Worm (Caenorhabditis elegans): ENCODE data around the gene rgs-5.

rgs-5 gene

ce11 chrIII:5737708-5738107, 39.4 kb downstream of the rgs-5 start, which contains the start of gene B0244.6 (continued):
- TF ChIP-seq snpc-1.1 (tag; optimal IDR thresholded peaks at IDR 0.05; ENCODE audit: insufficient read depth) (no peak), ztf-25 (GFP tag; IDR thresholded peaks at IDR 0.05) (no peak), T07F8.4 (tag; optimal IDR thresholded peaks at IDR 0.05) (no peak), ZK185.1 (tag; optimal IDR thresholded peaks at IDR 0.05; ENCODE audit: poor library complexity, severe bottlenecking) (no peak), ets-4 (GFP tag; optimal IDR thresholded peaks at IDR 0.05) (no peak), ztf-18 (tag; optimal IDR thresholded peaks at IDR 0.05) (no peak)

DNA sequence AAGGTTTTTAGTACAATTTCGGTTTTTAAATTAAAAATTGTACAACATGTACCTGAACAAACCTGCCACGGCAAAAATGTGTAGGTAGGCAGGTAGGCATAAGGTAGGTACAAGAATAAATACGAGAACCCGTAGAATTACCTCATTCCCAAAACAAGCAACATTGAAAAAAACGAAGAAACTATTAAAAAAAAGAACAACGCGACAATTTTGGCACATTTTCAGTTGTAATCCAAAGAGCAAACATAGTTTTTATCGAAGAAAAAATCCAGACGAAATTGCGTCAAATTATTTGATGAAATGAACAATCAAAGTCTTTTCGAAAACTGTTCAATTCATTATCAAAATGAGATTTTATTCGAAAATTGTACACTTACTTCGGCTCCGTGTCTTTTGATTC, 42.3 kb downstream of the rgs-5 start, which contains the start of gene B0244.16:
B0244.16 (plus strand) TSS at position 301 of the 400 bp plus-strand sequence.
- TF ChIP-seq hmg-1.2 (GFP tag; IDR thresholded peaks at IDR 0.05), result no peak
- no peak for TF ChIP-seq F37B4.10 (GFP tag; IDR thresholded peaks at IDR 0.05)
- TF ChIP-seq K12H6.12 (tag; optimal IDR thresholded peaks at IDR 0.05), result no peak
- no peak for TF ChIP-seq lin-54 (GFP tag; optimal IDR thresholded peaks at IDR 0.05)
- no peak for TF ChIP-seq mes-4 (tag; optimal IDR thresholded peaks at IDR 0.05)
- no peak for TF ChIP-seq aptf-3 (GFP tag; IDR thresholded peaks at IDR 0.05)
- no peak for TF ChIP-seq tlf-1 (GFP tag; optimal IDR thresholded peaks at IDR 0.05)

ce11 chrIII:5743084-5743483, 44.7 kb downstream of the rgs-5 start, which contains the start of gene B0244.15:
TSS of gene B0244.15 (plus strand) at chrIII:5743384.
- TF ChIP-seq ets-4 (GFP tag; optimal IDR thresholded peaks at IDR 0.05) (no peak), pha-4 (tag; optimal IDR thresholded peaks at IDR 0.05) (no peak), F37B4.10 (GFP tag; IDR thresholded peaks at IDR 0.05) (no peak), tbx-9 (tag; optimal IDR thresholded peaks at IDR 0.05; ENCODE audit: borderline replicate concordance) (no peak)

ce11 chrIII:5744579-5744978, 46.2 kb downstream of the rgs-5 start, which contains the start of gene B0244.5:
TSS of gene B0244.5 (plus strand) at chrIII:5744879.
- TF ChIP-seq hlh-12 (tag; optimal IDR thresholded peaks at IDR 0.05) (no peak), nfyb-1 (GFP tag; IDR thresholded peaks at IDR 0.05) (no peak), rpc-1 (optimal IDR thresholded peaks at IDR 0.05) (no peak), rpc-1 (tag; optimal IDR thresholded peaks at IDR 0.05) (no peak), attf-3 (GFP tag; conservative IDR thresholded peaks at IDR 0.05) (no peak), dpff-1 (tag; optimal IDR thresholded peaks at IDR 0.05) (no peak), gei-17 (GFP tag; optimal IDR thresholded peaks at IDR 0.05) (no peak), ets-4 (GFP tag; optimal IDR thresholded peaks at IDR 0.05) (no peak), somi-1 (GFP tag; optimal IDR thresholded peaks at IDR 0.05) (no peak)

DNA sequence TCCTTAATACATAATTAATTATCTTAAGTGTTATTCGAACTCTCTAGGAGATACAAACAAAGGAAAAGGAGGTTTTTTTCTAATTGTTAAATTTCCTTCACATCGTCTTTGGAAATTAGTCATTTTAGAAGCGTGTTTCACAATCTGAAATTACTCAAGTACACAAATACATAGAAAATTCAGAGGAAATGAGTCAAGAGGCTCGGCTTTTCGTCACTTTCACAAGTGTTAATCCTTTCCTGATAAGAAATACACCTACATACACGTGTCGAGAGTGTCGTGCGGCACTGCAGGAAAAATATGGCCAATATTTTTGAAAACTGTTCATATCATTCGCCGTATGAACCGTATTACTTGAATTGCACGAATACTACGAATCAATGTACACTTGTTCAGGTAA, 48.8 kb downstream of the rgs-5 start, which contains the start of gene B0244.4:
B0244.4 (plus strand) TSS at position 301 of the 400 bp plus-strand sequence.
- no peak for TF ChIP-seq unc-62 (GFP tag; optimal IDR thresholded peaks at IDR 0.05)
- TF ChIP-seq aptf-3 (GFP tag; IDR thresholded peaks at IDR 0.05), result no peak
- TF ChIP-seq F10E7.11 (tag; optimal IDR thresholded peaks at IDR 0.05), result no peak
- no peak for TF ChIP-seq attf-6 (GFP tag; IDR thresholded peaks at IDR 0.05)
- no peak for TF ChIP-seq ztf-22 (GFP tag; optimal IDR thresholded peaks at IDR 0.05)
- TF ChIP-seq gei-17 (GFP tag; optimal IDR thresholded peaks at IDR 0.05), result no peak
- no peak for TF ChIP-seq Y53F4B.3 (GFP tag; IDR thresholded peaks at IDR 0.05)
- TF ChIP-seq ceh-100 (GFP tag; IDR thresholded peaks at IDR 0.05), result no peak
- no peak for TF ChIP-seq B0336.3 (GFP tag; IDR thresholded peaks at IDR 0.05)
- TF ChIP-seq egl-44 (GFP tag; IDR thresholded peaks at IDR 0.05), result no peak
- no peak for TF ChIP-seq let-607 (tag; optimal IDR thresholded peaks at IDR 0.05)
- no peak for TF ChIP-seq die-1 (tag; optimal IDR thresholded peaks at IDR 0.05)
- no peak for TF ChIP-seq hsf-1 (GFP tag; IDR thresholded peaks at IDR 0.05)
- no peak for TF ChIP-seq tlf-1 (GFP tag; optimal IDR thresholded peaks at IDR 0.05)
- no peak for TF ChIP-seq lin-26 (GFP tag; IDR thresholded peaks at IDR 0.05)
- TF ChIP-seq lag-1 (GFP tag; IDR thresholded peaks at IDR 0.05), result no peak
- TF ChIP-seq lin-40 (tag; optimal IDR thresholded peaks at IDR 0.05), result no peak
- TF ChIP-seq Y56A3A.18 (GFP tag; IDR thresholded peaks at IDR 0.05), result no peak
- no peak for TF ChIP-seq cebp-1 (GFP tag; IDR thresholded peaks at IDR 0.05)
- TF ChIP-seq cebp-1 (tag; optimal IDR thresholded peaks at IDR 0.05), result no peak
- no peak for TF ChIP-seq nhr-179 (tag; optimal IDR thresholded peaks at IDR 0.05)
